Worm (Caenorhabditis elegans): Measurements from ENCODE around the gene C31H1.5.

The C31H1.5 gene

DNA sequence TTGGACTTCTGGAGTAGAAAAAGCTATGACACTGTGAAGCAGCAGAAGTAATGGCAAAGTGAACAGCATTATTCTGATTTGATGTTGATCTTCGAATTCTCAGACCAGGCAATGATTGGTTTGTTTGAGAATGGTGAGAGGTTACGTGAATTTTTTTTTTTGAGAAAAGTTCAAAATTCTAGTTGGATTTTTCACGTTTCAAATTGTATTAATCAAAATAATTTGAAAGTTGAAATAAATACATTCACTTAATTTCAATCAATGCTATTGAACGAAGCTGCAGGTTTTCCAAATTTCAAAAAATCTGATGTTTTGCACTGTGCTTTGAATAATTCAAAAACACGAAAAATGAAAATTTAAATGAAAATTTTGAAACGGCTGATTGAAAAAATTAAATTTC, at the start of gene C31H1.5:
TSS of gene C31H1.5 (minus strand) at position 101 of the 400 bp plus-strand sequence.
- TF ChIP-seq klf-2 (GFP tag; conservative IDR thresholded peaks at IDR 0.05) (no peak), T22C8.4 (GFP tag; IDR thresholded peaks at IDR 0.05) (no peak), cog-1 (tag; optimal IDR thresholded peaks at IDR 0.05) (no peak), ztf-29 (GFP tag; IDR thresholded peaks at IDR 0.05) (no peak), flt-1 (GFP tag; IDR thresholded peaks at IDR 0.05) (no peak), ref-1 (GFP tag; conservative IDR thresholded peaks at IDR 0.05) (no peak), med-1 (GFP tag; optimal IDR thresholded peaks at IDR 0.05; ENCODE audit: insufficient read depth) (no peak), tab-1 (GFP tag; IDR thresholded peaks at IDR 0.05) (no peak), ztf-23 (GFP tag; IDR thresholded peaks at IDR 0.05) (no peak)

DNA sequence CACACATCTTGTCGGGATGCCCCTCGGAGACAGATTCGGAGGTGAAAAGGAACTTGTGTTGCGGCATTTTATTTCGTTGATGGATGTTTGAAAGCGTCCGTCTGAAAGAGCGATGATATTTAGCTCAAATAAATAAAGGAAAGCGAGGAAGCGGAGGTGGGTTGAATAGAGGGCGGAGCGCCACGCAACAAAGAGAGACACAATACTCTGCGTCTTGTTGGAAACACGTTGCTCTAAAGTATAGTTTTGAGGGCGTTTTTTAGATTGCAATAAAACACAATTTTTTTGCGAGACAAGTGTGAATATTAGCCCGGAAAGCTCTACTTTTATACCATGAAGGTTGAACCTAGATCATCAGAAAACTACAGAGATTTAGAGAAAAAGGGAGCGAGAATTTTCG, 49.7 kb upstream of the C31H1.5 start, which contains the start of gene sams-4:
TSS of gene sams-4 (minus strand) at position 101 of the 400 bp plus-strand sequence.
- TF ChIP-seq flt-1 (GFP tag; IDR thresholded peaks at IDR 0.05) = no peak
- TF ChIP-seq cog-1 (tag; optimal IDR thresholded peaks at IDR 0.05) = no peak
- no peak for TF ChIP-seq klf-2 (GFP tag; conservative IDR thresholded peaks at IDR 0.05)
- TF ChIP-seq ztf-29 (GFP tag; IDR thresholded peaks at IDR 0.05) = no peak
- TF ChIP-seq tab-1 (GFP tag; IDR thresholded peaks at IDR 0.05) = no peak
- no peak for TF ChIP-seq ztf-23 (GFP tag; IDR thresholded peaks at IDR 0.05)
- no peak for TF ChIP-seq med-1 (GFP tag; optimal IDR thresholded peaks at IDR 0.05; ENCODE audit: insufficient read depth)
- no peak for TF ChIP-seq T22C8.4 (GFP tag; IDR thresholded peaks at IDR 0.05)
- no peak for TF ChIP-seq ref-1 (GFP tag; conservative IDR thresholded peaks at IDR 0.05)

DNA sequence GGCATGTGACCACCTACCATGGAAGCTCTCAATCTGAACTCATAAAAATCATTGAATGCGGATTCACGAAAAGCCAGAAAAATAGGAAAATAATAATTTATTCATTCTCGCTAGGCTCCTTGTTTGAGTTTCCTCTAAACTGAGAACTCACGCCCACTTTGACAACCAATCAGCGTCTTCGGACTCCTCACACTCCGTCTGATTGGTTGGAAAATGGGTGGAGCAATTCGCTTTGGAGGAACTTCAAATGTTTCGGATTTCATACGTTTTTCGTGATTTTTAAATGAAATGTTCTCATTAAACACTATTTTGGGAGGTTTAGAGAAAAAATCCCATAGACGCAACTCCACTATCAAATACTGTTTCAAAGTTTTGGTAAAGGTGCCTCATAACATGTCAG, 46.3 kb upstream of the C31H1.5 start:
- TF ChIP-seq tab-1 (GFP tag; IDR thresholded peaks at IDR 0.05) (no peak), T22C8.4 (GFP tag; IDR thresholded peaks at IDR 0.05) (no peak), cog-1 (tag; optimal IDR thresholded peaks at IDR 0.05) (no peak), flt-1 (GFP tag; IDR thresholded peaks at IDR 0.05) (no peak), med-1 (GFP tag; optimal IDR thresholded peaks at IDR 0.05; ENCODE audit: insufficient read depth) (no peak), ref-1 (GFP tag; conservative IDR thresholded peaks at IDR 0.05) (no peak), ztf-29 (GFP tag; IDR thresholded peaks at IDR 0.05) (no peak), ztf-23 (GFP tag; IDR thresholded peaks at IDR 0.05) (no peak), klf-2 (GFP tag; conservative IDR thresholded peaks at IDR 0.05) (no peak)

DNA sequence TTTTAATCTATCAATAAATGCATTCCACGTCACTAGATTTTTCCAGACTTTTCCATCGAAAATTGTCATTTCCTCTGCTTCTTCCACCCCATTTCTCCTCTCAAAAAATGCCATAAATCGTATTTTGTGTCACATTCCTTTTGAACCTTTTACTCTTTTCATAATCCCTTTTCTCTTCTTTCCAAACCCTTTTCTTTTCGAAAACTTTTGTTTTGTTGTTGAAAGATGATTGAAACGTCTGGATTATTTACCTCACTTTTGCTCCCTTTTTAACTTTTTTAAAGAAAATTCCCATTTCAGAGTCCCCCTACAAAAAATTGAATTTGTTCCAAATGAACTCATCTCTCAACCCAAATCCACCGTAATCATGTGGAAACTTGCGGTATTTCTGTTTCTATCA, 42.6 kb upstream of the C31H1.5 start, which contains the start of gene C06E7.2:
TSS of gene C06E7.2 (plus strand) at position 301 of the 400 bp plus-strand sequence.
- no peak for TF ChIP-seq ztf-23 (GFP tag; IDR thresholded peaks at IDR 0.05)
- TF ChIP-seq T22C8.4 (GFP tag; IDR thresholded peaks at IDR 0.05) = no peak

DNA sequence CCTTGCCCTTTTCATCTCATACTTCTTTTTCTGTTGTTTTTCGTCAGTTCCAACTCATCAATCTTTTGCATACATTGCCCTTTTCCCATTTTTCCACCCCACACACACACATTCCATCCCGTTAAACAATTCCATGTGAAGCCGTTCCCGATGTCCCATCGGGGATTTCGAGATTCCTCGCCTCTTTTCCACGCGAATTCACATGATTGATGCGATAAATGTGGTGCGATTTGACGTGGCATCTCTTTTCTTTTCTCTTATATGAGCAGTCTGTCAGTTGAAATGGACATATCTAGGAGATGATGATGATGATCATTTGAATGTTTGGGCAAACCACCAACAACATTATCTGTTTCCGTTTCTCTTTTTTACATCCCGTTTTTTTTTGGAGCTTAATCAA, 37.6 kb upstream of the C31H1.5 start:
- TF ChIP-seq ref-1 (GFP tag; conservative IDR thresholded peaks at IDR 0.05) (no peak), ztf-23 (GFP tag; IDR thresholded peaks at IDR 0.05) (no peak), flt-1 (GFP tag; IDR thresholded peaks at IDR 0.05) (no peak), ztf-29 (GFP tag; IDR thresholded peaks at IDR 0.05) (no peak), tab-1 (GFP tag; IDR thresholded peaks at IDR 0.05) (no peak), med-1 (GFP tag; optimal IDR thresholded peaks at IDR 0.05; ENCODE audit: insufficient read depth) (no peak), T22C8.4 (GFP tag; IDR thresholded peaks at IDR 0.05) (no peak), klf-2 (GFP tag; conservative IDR thresholded peaks at IDR 0.05) (no peak), cog-1 (tag; optimal IDR thresholded peaks at IDR 0.05) (no peak)

DNA sequence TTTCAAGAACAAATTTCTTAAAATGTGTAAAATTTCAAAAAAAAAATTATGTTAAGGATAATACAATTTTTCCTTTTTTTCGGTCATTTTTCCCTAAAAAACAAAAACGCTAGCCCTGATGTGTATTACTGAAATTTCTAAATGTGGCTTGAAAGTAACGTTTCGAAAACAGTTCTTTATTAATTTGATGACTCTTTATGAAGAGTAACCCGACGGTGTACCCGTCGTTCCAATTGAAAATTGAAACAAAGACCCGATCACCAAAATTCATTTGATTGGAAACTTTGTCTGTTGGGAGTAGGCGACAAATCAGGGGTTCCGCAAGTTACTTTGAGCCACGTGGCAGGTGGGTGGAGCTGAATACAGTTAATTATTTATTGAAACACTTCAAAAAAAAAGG, 36.2 kb upstream of the C31H1.5 start:
- TF ChIP-seq cog-1 (tag; optimal IDR thresholded peaks at IDR 0.05) (no peak), ztf-23 (GFP tag; IDR thresholded peaks at IDR 0.05) (no peak), ref-1 (GFP tag; conservative IDR thresholded peaks at IDR 0.05) (no peak), ztf-29 (GFP tag; IDR thresholded peaks at IDR 0.05) (no peak), T22C8.4 (GFP tag; IDR thresholded peaks at IDR 0.05) (no peak), flt-1 (GFP tag; IDR thresholded peaks at IDR 0.05) (no peak), klf-2 (GFP tag; conservative IDR thresholded peaks at IDR 0.05) (no peak), tab-1 (GFP tag; IDR thresholded peaks at IDR 0.05) (no peak), med-1 (GFP tag; optimal IDR thresholded peaks at IDR 0.05; ENCODE audit: insufficient read depth) (no peak)

DNA sequence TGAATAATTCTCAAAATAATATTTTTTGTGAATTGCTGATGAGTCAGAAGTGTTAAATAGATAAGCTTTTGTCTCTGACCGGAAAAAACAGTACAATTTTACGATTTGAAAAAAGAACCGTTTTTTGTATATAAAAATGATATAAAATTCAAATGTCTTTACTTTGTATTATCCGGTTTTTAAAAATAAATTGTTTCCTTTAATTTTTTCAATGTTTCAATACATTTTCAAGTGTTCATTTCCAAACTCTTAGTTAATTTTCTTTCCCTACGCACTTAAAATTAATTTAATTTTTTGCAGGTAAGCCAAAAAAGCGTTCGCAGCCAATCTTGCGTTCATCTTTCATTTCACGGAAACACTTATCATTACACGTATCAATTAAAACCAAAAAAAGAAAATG, 27.9 kb upstream of the C31H1.5 start, which contains the start of gene egal-1:
TSS of gene egal-1 (plus strand) at position 301 of the 400 bp plus-strand sequence.
- no peak for TF ChIP-seq cog-1 (tag; optimal IDR thresholded peaks at IDR 0.05)
- TF ChIP-seq ztf-29 (GFP tag; IDR thresholded peaks at IDR 0.05) = no peak
- TF ChIP-seq flt-1 (GFP tag; IDR thresholded peaks at IDR 0.05) = no peak
- TF ChIP-seq klf-2 (GFP tag; conservative IDR thresholded peaks at IDR 0.05) = no peak
- no peak for TF ChIP-seq ztf-23 (GFP tag; IDR thresholded peaks at IDR 0.05)
- no peak for TF ChIP-seq ref-1 (GFP tag; conservative IDR thresholded peaks at IDR 0.05)
- no peak for TF ChIP-seq T22C8.4 (GFP tag; IDR thresholded peaks at IDR 0.05)
- TF ChIP-seq med-1 (GFP tag; optimal IDR thresholded peaks at IDR 0.05; ENCODE audit: insufficient read depth) = no peak

DNA sequence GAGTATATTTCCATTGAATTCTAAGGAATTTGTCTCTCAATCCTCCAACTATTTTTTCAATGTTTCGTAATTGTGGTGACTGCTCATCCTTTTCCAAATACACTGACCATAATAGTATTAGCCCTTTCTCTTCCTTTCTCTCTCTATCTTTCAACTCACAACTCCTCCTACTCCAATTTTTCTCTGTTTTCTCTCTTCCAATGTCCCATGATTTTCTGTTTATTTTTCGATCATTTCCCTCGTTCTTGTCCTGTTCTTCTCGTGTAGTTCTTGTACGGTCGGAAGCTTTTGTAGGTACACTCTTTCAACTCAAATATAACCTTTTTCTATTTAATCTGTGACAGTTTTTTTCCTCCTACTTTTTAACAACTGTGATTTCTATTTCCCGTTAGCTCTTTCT, 25.4 kb upstream of the C31H1.5 start:
- TF ChIP-seq T22C8.4 (GFP tag; IDR thresholded peaks at IDR 0.05) = no peak
- no peak for TF ChIP-seq med-1 (GFP tag; optimal IDR thresholded peaks at IDR 0.05; ENCODE audit: insufficient read depth)
- TF ChIP-seq cog-1 (tag; optimal IDR thresholded peaks at IDR 0.05) = no peak
- TF ChIP-seq ref-1 (GFP tag; conservative IDR thresholded peaks at IDR 0.05) = no peak
- no peak for TF ChIP-seq tab-1 (GFP tag; IDR thresholded peaks at IDR 0.05)
- TF ChIP-seq ztf-29 (GFP tag; IDR thresholded peaks at IDR 0.05) = no peak
- no peak for TF ChIP-seq flt-1 (GFP tag; IDR thresholded peaks at IDR 0.05)
- TF ChIP-seq klf-2 (GFP tag; conservative IDR thresholded peaks at IDR 0.05) = no peak
- TF ChIP-seq ztf-23 (GFP tag; IDR thresholded peaks at IDR 0.05) = no peak

DNA sequence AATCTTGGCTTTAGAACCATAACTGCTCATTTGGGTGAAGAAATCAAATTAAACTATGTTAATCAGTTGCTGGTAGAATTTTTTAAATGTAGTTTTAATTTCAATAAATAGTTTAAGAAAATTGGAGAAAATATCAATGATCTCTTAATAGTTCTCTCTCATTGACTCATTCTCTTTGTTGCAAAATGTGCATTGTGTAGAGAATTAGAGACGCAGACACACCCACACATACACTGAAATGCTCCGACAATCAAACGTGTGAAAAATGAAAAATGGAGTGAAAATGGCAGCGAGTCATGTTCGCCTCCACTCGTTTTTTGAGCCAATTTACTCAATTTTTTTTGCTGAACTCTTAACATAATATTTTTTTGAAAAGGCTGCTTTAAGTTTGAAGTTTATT, 24.4 kb upstream of the C31H1.5 start:
- TF ChIP-seq med-1 (GFP tag; optimal IDR thresholded peaks at IDR 0.05; ENCODE audit: insufficient read depth) = no peak
- no peak for TF ChIP-seq ztf-23 (GFP tag; IDR thresholded peaks at IDR 0.05)
- no peak for TF ChIP-seq flt-1 (GFP tag; IDR thresholded peaks at IDR 0.05)
- no peak for TF ChIP-seq tab-1 (GFP tag; IDR thresholded peaks at IDR 0.05)
- TF ChIP-seq cog-1 (tag; optimal IDR thresholded peaks at IDR 0.05) = no peak
- no peak for TF ChIP-seq ref-1 (GFP tag; conservative IDR thresholded peaks at IDR 0.05)
- no peak for TF ChIP-seq ztf-29 (GFP tag; IDR thresholded peaks at IDR 0.05)
- no peak for TF ChIP-seq T22C8.4 (GFP tag; IDR thresholded peaks at IDR 0.05)
- TF ChIP-seq klf-2 (GFP tag; conservative IDR thresholded peaks at IDR 0.05) = no peak

All from whole organism, midembryonic.